Worm (Caenorhabditis elegans) whole organism, L3 larva: ENCODE data around the gene srt-32.

Source experiments
- skn-1 ChIP-seq: fragments of 150-350 bp; optimal IDR thresholded peaks from 2 replicates; lab custom pipeline; 2014; ENCODE audit warnings: missing biosample characterization, missing genetic modification characterization
- tbx-2 ChIP-seq: sonication (generic microtip); optimal IDR thresholded peaks from 2 replicates; lab custom pipeline; 2016; ENCODE audit warnings: mild to moderate bottlenecking, missing genetic modification characterization, missing compliant biosample characterization

DNA sequence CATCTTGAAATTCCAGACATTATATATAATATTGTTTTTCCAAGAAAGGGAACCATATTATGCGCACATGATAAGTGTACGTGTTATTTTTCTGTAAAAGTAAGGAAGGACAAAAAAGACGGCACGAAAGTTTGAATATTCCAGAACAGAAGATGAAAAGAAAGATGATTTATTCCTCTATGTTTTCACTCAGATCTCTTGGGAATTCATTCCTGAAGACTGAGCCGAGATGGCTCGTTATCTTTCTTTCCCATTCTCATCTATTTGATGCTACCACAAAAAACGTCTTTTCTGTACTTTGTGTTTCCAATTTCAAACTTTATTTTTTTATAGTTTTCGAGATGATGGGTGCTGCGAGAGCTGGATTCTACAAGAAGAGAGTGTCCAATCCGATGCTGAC lies 44.3 kb downstream of the srt-32 start:
- TF ChIP-seq tbx-2 (tag; lab: Kevin White, UChicago) (no peak), skn-1 (tag; lab: Kevin White, UChicago) (no peak)
